Fruit fly (Drosophila melanogaster) whole organism, embryonic: ENCODE data around the gene Ccp84Ad.
A peak's percentile ranks its signal among the peaks of the same experiment; 100 is the strongest.

Experiments
- CG10209 ChIP-seq: fragments of 200-800 bp; sonication (Bioruptor generic); optimal IDR thresholded peaks from 3 replicates; lab custom pipeline; 2017; ENCODE audit warnings: missing biosample characterization, mild to moderate bottlenecking, missing genetic modification characterization, missing genetic modification reagents
- CG10274 ChIP-seq: fragments of 200-800 bp; sonication (Bioruptor generic); optimal IDR thresholded peaks from 3 replicates; lab custom pipeline; 2017; ENCODE audit warnings: missing biosample characterization, mild to moderate bottlenecking, missing genetic modification characterization
- CG12104 ChIP-seq: fragments of 200-800 bp; sonication (Bioruptor generic); optimal IDR thresholded peaks from 3 replicates; lab custom pipeline; 2016; ENCODE audit warnings: missing biosample characterization, missing genetic modification characterization
- CG1233 ChIP-seq: fragments of 200-800 bp; sonication (Bioruptor generic); optimal IDR thresholded peaks from 4 replicates; lab custom pipeline; 2018; ENCODE audit warnings: missing biosample characterization, mild to moderate bottlenecking, missing genetic modification characterization
- CG12942 ChIP-seq: fragments of 200-800 bp; sonication (Bioruptor generic); optimal IDR thresholded peaks from 3 replicates; lab custom pipeline; 2016; ENCODE audit warnings: missing biosample characterization, missing genetic modification characterization
- CG13287 ChIP-seq: fragments of 200-800 bp; sonication (Bioruptor generic); IDR thresholded peaks from 2 replicates; pipeline ENCODE4 v1.3.6; 2022; ENCODE audit warnings: missing biosample characterization, missing genetic modification characterization; ENCODE audit not compliant: partially characterized antibody
- CG13296 ChIP-seq: fragments of 200-800 bp; sonication (Bioruptor generic); optimal IDR thresholded peaks from 3 replicates; lab custom pipeline; 2018; ENCODE audit warnings: missing biosample characterization, mild to moderate bottlenecking, missing genetic modification characterization
- CG13775 ChIP-seq: fragments of 200-800 bp; sonication (Bioruptor generic); optimal IDR thresholded peaks from 3 replicates; lab custom pipeline; 2017; ENCODE audit warnings: missing biosample characterization, mild to moderate bottlenecking, missing genetic modification characterization
- CG1602 ChIP-seq: fragments of 200-800 bp; sonication (Bioruptor generic); optimal IDR thresholded peaks from 3 replicates; lab custom pipeline; 2016; ENCODE audit warnings: missing biosample characterization, missing genetic modification characterization
- CG18476 ChIP-seq: fragments of 200-800 bp; sonication (Bioruptor generic); optimal IDR thresholded peaks from 2 replicates; lab custom pipeline; 2016; ENCODE audit warnings: missing biosample characterization, mild to moderate bottlenecking, missing genetic modification characterization
- CG18599 ChIP-seq: fragments of 200-800 bp; sonication (Bioruptor generic); optimal IDR thresholded peaks from 3 replicates; lab custom pipeline; 2017; ENCODE audit warnings: missing biosample characterization, missing genetic modification characterization, mild to moderate bottlenecking, moderate library complexity, missing genetic modification reagents
- CG31388 ChIP-seq: fragments of 200-800 bp; sonication (Bioruptor generic); optimal IDR thresholded peaks from 2 replicates; lab custom pipeline; 2016; ENCODE audit warnings: missing biosample characterization, missing genetic modification characterization
- CG32772 ChIP-seq: fragments of 200-800 bp; sonication (Bioruptor generic); IDR thresholded peaks from 2 replicates; pipeline ENCODE4 v1.3.6; 2022; ENCODE audit warnings: missing biosample characterization, missing genetic modification characterization
- CG4282 ChIP-seq: fragments of 200-800 bp; sonication (Bioruptor generic); optimal IDR thresholded peaks from 2 replicates; lab custom pipeline; 2016; ENCODE audit warnings: missing biosample characterization, missing genetic modification characterization
- CG4424 ChIP-seq: fragments of 200-800 bp; sonication (Bioruptor generic); optimal IDR thresholded peaks from 3 replicates; lab custom pipeline; 2016; ENCODE audit warnings: missing biosample characterization, missing genetic modification characterization
- CG4730 ChIP-seq: fragments of 200-800 bp; sonication (Bioruptor generic); IDR thresholded peaks from 2 replicates; pipeline ENCODE4 v1.3.6; 2022; ENCODE audit warnings: missing biosample characterization, missing genetic modification characterization
- CG6854 ChIP-seq: fragments of 200-800 bp; sonication (Bioruptor generic); optimal IDR thresholded peaks from 3 replicates; lab custom pipeline; 2017; ENCODE audit warnings: missing biosample characterization, mild to moderate bottlenecking, missing genetic modification characterization
- CG7271 ChIP-seq: fragments of 200-800 bp; sonication (Bioruptor generic); optimal IDR thresholded peaks from 2 replicates; lab custom pipeline; 2018; ENCODE audit warnings: missing biosample characterization, mild to moderate bottlenecking, missing genetic modification characterization, moderate library complexity
- CG8478 ChIP-seq: fragments of >200 bp; optimal IDR thresholded peaks from 2 replicates; lab custom pipeline; 2018
- CG8944 ChIP-seq: fragments of 200-800 bp; sonication (Bioruptor generic); optimal IDR thresholded peaks from 3 replicates; lab custom pipeline; 2016; ENCODE audit warnings: missing biosample characterization, missing genetic modification characterization
- D19B ChIP-seq: fragments of 200-800 bp; sonication (Bioruptor generic); optimal IDR thresholded peaks from 2 replicates; lab custom pipeline; 2017; ENCODE audit warnings: missing biosample characterization, mild to moderate bottlenecking, missing genetic modification characterization
- Dref ChIP-seq: fragments of 200-800 bp; sonication (Bioruptor generic); IDR thresholded peaks from 2 replicates; pipeline ENCODE4 v1.3.6; 2022; ENCODE audit warnings: missing biosample characterization, missing genetic modification characterization
- Drgx ChIP-seq: fragments of 200-800 bp; sonication (Bioruptor generic); IDR thresholded peaks from 2 replicates; pipeline ENCODE4 v1.3.6; 2022; ENCODE audit warnings: missing biosample characterization, missing genetic modification characterization
- E2f2 ChIP-seq: fragments of 200-800 bp; sonication (Bioruptor generic); IDR thresholded peaks from 2 replicates; pipeline ENCODE4 v1.3.6; 2022; ENCODE audit warnings: missing biosample characterization, missing genetic modification characterization
- Ets65A ChIP-seq: fragments of 200-800 bp; sonication (Bioruptor generic); peaks from one replicate; lab custom pipeline; 2016; ENCODE audit warnings: missing biosample characterization, missing genetic modification characterization
- HLHmδ ChIP-seq: fragments of 200-800 bp; sonication (Bioruptor generic); optimal IDR thresholded peaks from 2 replicates; lab custom pipeline; 2018; ENCODE audit warnings: missing biosample characterization, mild to moderate bottlenecking, missing genetic modification characterization, moderate library complexity
- Hand ChIP-seq: fragments of 200-800 bp; sonication (Bioruptor generic); optimal IDR thresholded peaks from 2 replicates; lab custom pipeline; 2017; ENCODE audit warnings: mild to moderate bottlenecking, missing biosample characterization, missing genetic modification reagents, missing genetic modification characterization
- MESR4 ChIP-seq: fragments of 200-800 bp; sonication (Bioruptor generic); optimal IDR thresholded peaks from 2 replicates; lab custom pipeline; 2018; ENCODE audit warnings: missing biosample characterization, mild to moderate bottlenecking, missing genetic modification characterization, moderate library complexity
- NC2β ChIP-seq: fragments of 200-800 bp; sonication (Bioruptor generic); optimal IDR thresholded peaks from 2 replicates; lab custom pipeline; 2016; ENCODE audit warnings: missing biosample characterization, missing genetic modification characterization
- NK7.1 ChIP-seq: fragments of 200-800 bp; sonication (Bioruptor generic); optimal IDR thresholded peaks from 3 replicates; lab custom pipeline; 2016; ENCODE audit warnings: missing biosample characterization, missing genetic modification characterization
- NfI ChIP-seq: fragments of 200-800 bp; sonication (Bioruptor generic); optimal IDR thresholded peaks from 3 replicates; lab custom pipeline; 2018; ENCODE audit warnings: missing biosample characterization, mild to moderate bottlenecking, missing genetic modification characterization, moderate library complexity
- Six4 ChIP-seq: fragments of 200-800 bp; sonication (Bioruptor generic); optimal IDR thresholded peaks from 2 replicates; lab custom pipeline; 2016; ENCODE audit warnings: missing biosample characterization, missing genetic modification characterization
- Taf1 ChIP-seq: fragments of 200-800 bp; sonication (Bioruptor generic); IDR thresholded peaks from 2 replicates; pipeline ENCODE4 v1.3.6; 2022; ENCODE audit warnings: missing biosample characterization, missing genetic modification characterization
- YL-1 ChIP-seq: fragments of 200-800 bp; sonication (Bioruptor generic); optimal IDR thresholded peaks from 3 replicates; lab custom pipeline; 2017; ENCODE audit warnings: missing biosample characterization, mild to moderate bottlenecking, missing genetic modification characterization
- ash1 ChIP-seq: fragments of 200-800 bp; sonication (Bioruptor generic); optimal IDR thresholded peaks from 2 replicates; lab custom pipeline; 2018; ENCODE audit warnings: missing biosample characterization, mild to moderate bottlenecking, missing genetic modification characterization
- bsh ChIP-seq, 2 experiments: fragments of 200-800 bp; sonication (Bioruptor generic); optimal IDR thresholded peaks; 2 replicates each; lab custom pipeline; 2017 to 2018; ENCODE audit warnings: mild to moderate bottlenecking in 2 of 2, missing biosample characterization in 2 of 2, missing genetic modification characterization in 2 of 2, moderate library complexity in 1 of 2
- chm ChIP-seq: fragments of 200-800 bp; sonication (Bioruptor generic); IDR thresholded peaks from 2 replicates; pipeline ENCODE4 v1.3.6; 2022; ENCODE audit warnings: missing biosample characterization, missing genetic modification characterization
- crol ChIP-seq: fragments of 200-800 bp; sonication (Bioruptor generic); IDR thresholded peaks from 2 replicates; pipeline ENCODE4 v1.3.6; 2022; ENCODE audit warnings: missing biosample characterization, missing genetic modification characterization
- disco-r ChIP-seq: fragments of 200-800 bp; sonication (Bioruptor generic); optimal IDR thresholded peaks from 2 replicates; lab custom pipeline; 2016; ENCODE audit warnings: missing biosample characterization, missing genetic modification characterization
- dysf ChIP-seq: fragments of 200-800 bp; sonication (Bioruptor generic); IDR thresholded peaks from 3 replicates; pipeline ENCODE4 v1.3.6; 2022; ENCODE audit warnings: missing biosample characterization, missing genetic modification characterization
- esg ChIP-seq: fragments of 200-800 bp; sonication (Bioruptor generic); conservative IDR thresholded peaks from 2 replicates; pipeline ENCODE4 v1.3.6; 2022; ENCODE audit warnings: missing biosample characterization, missing genetic modification characterization
- eyg ChIP-seq: fragments of 200-800 bp; sonication (Bioruptor generic); optimal IDR thresholded peaks from 3 replicates; lab custom pipeline; 2016; ENCODE audit warnings: missing biosample characterization, missing genetic modification characterization
- fd64A ChIP-seq: fragments of 200-800 bp; sonication (Bioruptor generic); optimal IDR thresholded peaks from 3 replicates; lab custom pipeline; 2018; ENCODE audit warnings: missing biosample characterization, mild to moderate bottlenecking, missing genetic modification characterization
- ftz-f1 ChIP-seq: fragments of 200-800 bp; sonication (Bioruptor generic); optimal IDR thresholded peaks from 2 replicates; lab custom pipeline; 2016; ENCODE audit warnings: missing biosample characterization, missing genetic modification characterization
- jumu ChIP-seq: fragments of 200-800 bp; sonication (Bioruptor generic); optimal IDR thresholded peaks from 3 replicates; lab custom pipeline; 2016; ENCODE audit warnings: missing biosample characterization, missing genetic modification characterization
- ken ChIP-seq: fragments of 200-800 bp; sonication (Bioruptor generic); IDR thresholded peaks from 3 replicates; pipeline ENCODE4 v1.3.6; 2022; ENCODE audit warnings: missing biosample characterization, missing genetic modification characterization
- mld ChIP-seq: fragments of 200-800 bp; sonication (Bioruptor generic); IDR thresholded peaks from 3 replicates; pipeline ENCODE4 v1.3.6; 2022; ENCODE audit warnings: missing biosample characterization, missing genetic modification characterization; ENCODE audit not compliant: partially characterized antibody
- org-1 ChIP-seq: fragments of 200-800 bp; sonication (Bioruptor generic); optimal IDR thresholded peaks from 2 replicates; lab custom pipeline; 2017; ENCODE audit warnings: missing biosample characterization, missing genetic modification characterization
- tgo ChIP-seq: fragments of 200-800 bp; sonication (Bioruptor generic); IDR thresholded peaks from 3 replicates; pipeline ENCODE4 v1.3.6; 2022; ENCODE audit warnings: missing biosample characterization, missing genetic modification characterization
- tio ChIP-seq: fragments of 200-800 bp; sonication (Bioruptor generic); optimal IDR thresholded peaks from 2 replicates; lab custom pipeline; 2017; ENCODE audit warnings: missing biosample characterization, missing genetic modification characterization, inconsistent platforms
- ttk ChIP-seq: fragments of 200-800 bp; sonication (Bioruptor generic); IDR thresholded peaks from 2 replicates; pipeline ENCODE4 v2.1.2; 2022; ENCODE audit warnings: missing biosample characterization, missing genetic modification characterization
- tup ChIP-seq: fragments of 200-800 bp; sonication (Bioruptor generic); optimal IDR thresholded peaks from 2 replicates; lab custom pipeline; 2016; ENCODE audit warnings: missing biosample characterization, mild to moderate bottlenecking, missing genetic modification characterization, moderate library complexity
- twi ChIP-seq: fragments of 200-800 bp; optimal IDR thresholded peaks from 2 replicates; lab custom pipeline; 2019; ENCODE audit warnings: missing biosample characterization, mild to moderate bottlenecking, missing genetic modification characterization, moderate library complexity

The Ccp84Ad gene

dm6 chr3R:6659941-6660340, 32.6 kb upstream of the Ccp84Ad start, which contains the start of gene agt:
TSS of gene agt (minus strand) at chr3R:6660100.
- TF ChIP-seq ftz-f1 (GFP tag; lab: Kevin White, UChicago), result no peak
- no peak for TF ChIP-seq chm (GFP tag; lab: Robert Waterston, UW)
- TF ChIP-seq CG13296 (GFP tag; lab: Kevin White, UChicago), result no peak
- no peak for TF ChIP-seq NfI (GFP tag; lab: Kevin White, UChicago)
- TF ChIP-seq Six4 (GFP tag; lab: Kevin White, UChicago), result no peak
- no peak for TF ChIP-seq MESR4 (GFP tag; lab: Kevin White, UChicago)
- no peak for TF ChIP-seq CG7271 (tag; lab: Kevin White, UChicago)
- no peak for TF ChIP-seq NK7.1 (GFP tag; lab: Kevin White, UChicago)
- TF ChIP-seq CG10209 (GFP tag; lab: Kevin White, UChicago), result no peak
- TF ChIP-seq tio (GFP tag; lab: Kevin White, UChicago), result no peak
- TF ChIP-seq CG8478 (lab: Kevin White, UChicago), result no peak
- no peak for TF ChIP-seq twi (tag; lab: Kevin White, UChicago)
- TF ChIP-seq CG6854 (GFP tag; lab: Kevin White, UChicago), result no peak
- no peak for TF ChIP-seq fd64A (GFP tag; lab: Kevin White, UChicago)
- no peak for TF ChIP-seq ken (GFP tag; lab: Robert Waterston, UW)
- TF ChIP-seq jumu (GFP tag; lab: Kevin White, UChicago), result no peak
- TF ChIP-seq Dref (GFP tag; lab: Robert Waterston, UW), result no peak
- peak; percentile 66 for TF ChIP-seq YL-1 (GFP tag; lab: Kevin White, UChicago)
- no peak for TF ChIP-seq crol (GFP tag; lab: Robert Waterston, UW)
- TF ChIP-seq tgo, result no peak
- TF ChIP-seq eyg (GFP tag; lab: Kevin White, UChicago), result no peak
- no peak for TF ChIP-seq ash1 (GFP tag; lab: Kevin White, UChicago)
- TF ChIP-seq CG12942, result no peak
- TF ChIP-seq CG18599 (GFP tag; lab: Kevin White, UChicago), result no peak
- no peak for TF ChIP-seq CG31388 (GFP tag; lab: Kevin White, UChicago)
- TF ChIP-seq Hand (GFP tag; lab: Kevin White, UChicago), result no peak
- no peak for TF ChIP-seq disco-r
- TF ChIP-seq CG10274, result no peak
- peak; percentile 3 for TF ChIP-seq NC2β
- no peak for TF ChIP-seq Taf1 (GFP tag; lab: Robert Waterston, UW)
- no peak for TF ChIP-seq CG18476 (GFP tag; lab: Kevin White, UChicago)
- TF ChIP-seq D19B (GFP tag; lab: Kevin White, UChicago), result no peak
- TF ChIP-seq HLHmδ (GFP tag; lab: Kevin White, UChicago), result no peak
- no peak for TF ChIP-seq CG8944 (GFP tag; lab: Kevin White, UChicago)
- no peak for TF ChIP-seq bsh (GFP tag; optimal IDR thresholded peaks at IDR 0.05; lab: Kevin White, UChicago)
- no peak for TF ChIP-seq CG4730
- TF ChIP-seq mld, result no peak
- TF ChIP-seq CG32772, result no peak
- no peak for TF ChIP-seq CG1602 (GFP tag; lab: Kevin White, UChicago)
- no peak for TF ChIP-seq CG1233
- TF ChIP-seq tup (GFP tag; lab: Kevin White, UChicago), result no peak
- TF ChIP-seq esg (GFP tag; lab: Robert Waterston, UW), result no peak
- no peak for TF ChIP-seq Ets65A (GFP tag; lab: Kevin White, UChicago)
- TF ChIP-seq dysf (GFP tag; lab: Robert Waterston, UW), result no peak
- TF ChIP-seq CG4282 (GFP tag; lab: Kevin White, UChicago), result no peak
- no peak for TF ChIP-seq org-1 (GFP tag; lab: Kevin White, UChicago)
- TF ChIP-seq CG13287 (GFP tag; lab: Robert Waterston, UW), result peak; percentile 68
- TF ChIP-seq E2f2 (GFP tag; lab: Robert Waterston, UW), result peak; percentile 85
- no peak for TF ChIP-seq ttk (GFP tag; lab: Robert Waterston, UW)
- no peak for TF ChIP-seq CG12104 (GFP tag; lab: Kevin White, UChicago)
- no peak for TF ChIP-seq Drgx
- TF ChIP-seq CG13775, result no peak
- no peak for TF ChIP-seq CG4424
